Worm (Caenorhabditis elegans) whole organism, L4 larva: ENCODE results near the gene nlp-25.
A peak's percentile ranks its signal among the peaks of the same experiment; 100 is the strongest.

Experiments
- D1046.2 ChIP-seq: fragments of 200-800 bp; sonication (Bioruptor generic); IDR thresholded peaks from 2 replicates; pipeline ENCODE4 v1.3.6; 2022; ENCODE audit warnings: missing genetic modification characterization, missing compliant biosample characterization
- T20F7.1 ChIP-seq: fragments of 200-800 bp; sonication (Bioruptor generic); optimal IDR thresholded peaks from 2 replicates; lab custom pipeline; 2018; ENCODE audit warnings: mild to moderate bottlenecking, missing genetic modification characterization, missing compliant biosample characterization
- T26A8.4 ChIP-seq: fragments of 200-800 bp; sonication (Bioruptor generic); IDR thresholded peaks from 2 replicates; pipeline ENCODE4 v1.3.6; 2022; ENCODE audit warnings: missing genetic modification characterization, missing compliant biosample characterization
- Y5F2A.4 ChIP-seq: fragments of 200-800 bp; sonication (Bioruptor generic); optimal IDR thresholded peaks from 2 replicates; lab custom pipeline; 2018; ENCODE audit warnings: mild to moderate bottlenecking, missing genetic modification characterization, missing compliant biosample characterization
- ZK546.5 ChIP-seq, 2 experiments: sonication (generic microtip); optimal IDR thresholded peaks; 2 replicates each; lab custom pipeline; 2017; ENCODE audit warnings: missing biosample characterization in 2 of 2, missing genetic modification characterization in 2 of 2
- aha-1 ChIP-seq: fragments of 150-350 bp; peaks from one replicate; lab custom pipeline; 2014; ENCODE audit warnings: missing biosample characterization, missing genetic modification characterization
- ama-1 ChIP-seq: fragments of 150-350 bp; optimal IDR thresholded peaks from 2 replicates; lab custom pipeline; 2014; ENCODE audit warnings: inconsistent platforms, mixed read lengths
- attf-4 ChIP-seq: sonication (generic microtip); optimal IDR thresholded peaks from 3 replicates; lab custom pipeline; 2017; ENCODE audit warnings: missing biosample characterization, missing genetic modification characterization
- ceh-28 ChIP-seq: fragments of 150-350 bp; optimal IDR thresholded peaks from 2 replicates; lab custom pipeline; 2014; ENCODE audit warnings: missing biosample characterization, missing genetic modification reagents, missing genetic modification characterization
- ceh-32 ChIP-seq: sonication (generic microtip); optimal IDR thresholded peaks from 2 replicates; lab custom pipeline; 2016; ENCODE audit warnings: mild to moderate bottlenecking, missing genetic modification characterization, missing compliant biosample characterization; ENCODE audit not compliant: poor library complexity
- ceh-44 ChIP-seq: fragments of 200-800 bp; sonication (Bioruptor generic); IDR thresholded peaks from 2 replicates; pipeline ENCODE4 v1.3.6; 2022; ENCODE audit warnings: missing genetic modification reagents, missing genetic modification characterization, missing compliant biosample characterization
- ceh-82 ChIP-seq: sonication (generic microtip); optimal IDR thresholded peaks from 2 replicates; lab custom pipeline; 2017; ENCODE audit warnings: missing biosample characterization, missing genetic modification characterization
- daf-12 ChIP-seq: fragments of 150-350 bp; optimal IDR thresholded peaks from 2 replicates; lab custom pipeline; 2014; ENCODE audit warnings: missing biosample characterization, missing genetic modification reagents, missing genetic modification characterization
- daf-16 ChIP-seq, 3 experiments: sonication (generic microtip); optimal IDR thresholded peaks; 2 replicates each; lab custom pipeline; 2016 to 2017; ENCODE audit warnings: missing genetic modification characterization in 3 of 3, missing genetic modification reagents in 3 of 3, mild to moderate bottlenecking in 2 of 3, missing compliant biosample characterization in 2 of 3, missing biosample characterization in 1 of 3, moderate library complexity in 1 of 3
- daf-19 ChIP-seq: fragments of 200-800 bp; sonication (Bioruptor generic); conservative IDR thresholded peaks from 2 replicates; pipeline ENCODE4 v1.3.6; 2022; ENCODE audit warnings: missing genetic modification characterization, missing compliant biosample characterization
- dmd-8 ChIP-seq: fragments of 200-800 bp; sonication (Bioruptor generic); IDR thresholded peaks from 2 replicates; pipeline ENCODE4 v1.3.6; 2022; ENCODE audit warnings: missing genetic modification characterization, missing compliant biosample characterization
- dmd-9 ChIP-seq: fragments of 200-800 bp; sonication (Bioruptor generic); IDR thresholded peaks from 2 replicates; pipeline ENCODE4 v1.3.6; 2022; ENCODE audit warnings: missing genetic modification reagents, missing genetic modification characterization, missing compliant biosample characterization
- dpl-1 ChIP-seq: fragments of 150-350 bp; optimal IDR thresholded peaks from 2 replicates; lab custom pipeline; 2014; ENCODE audit warnings: missing biosample characterization, missing genetic modification reagents, missing genetic modification characterization
- dve-1 ChIP-seq: sonication (generic microtip); optimal IDR thresholded peaks from 2 replicates; lab custom pipeline; 2017; ENCODE audit warnings: antibody characterized with exemption, mild to moderate bottlenecking, missing genetic modification characterization, missing compliant biosample characterization; ENCODE audit not compliant: insufficient read depth
- egl-43 ChIP-seq: fragments of 200-800 bp; sonication (Bioruptor generic); IDR thresholded peaks from 2 replicates; pipeline ENCODE4 v1.3.6; 2022; ENCODE audit warnings: missing genetic modification reagents, missing genetic modification characterization, missing compliant biosample characterization
- gei-8 ChIP-seq: fragments of 200-800 bp; sonication (Bioruptor generic); optimal IDR thresholded peaks from 2 replicates; lab custom pipeline; 2018; ENCODE audit warnings: mild to moderate bottlenecking, missing genetic modification characterization, missing compliant biosample characterization
- hlh-11 ChIP-seq: fragments of 200-800 bp; sonication (Bioruptor generic); optimal IDR thresholded peaks from 2 replicates; lab custom pipeline; 2018; ENCODE audit warnings: mild to moderate bottlenecking, missing genetic modification characterization, missing compliant biosample characterization
- jun-1 ChIP-seq: fragments of 150-350 bp; optimal IDR thresholded peaks from 2 replicates; lab custom pipeline; 2014; ENCODE audit warnings: missing biosample characterization, missing genetic modification reagents, missing genetic modification characterization
- lim-7 ChIP-seq: fragments of 200-800 bp; sonication (Bioruptor generic); IDR thresholded peaks from 2 replicates; pipeline ENCODE4 v1.3.6; 2022; ENCODE audit warnings: missing genetic modification characterization, missing compliant biosample characterization
- lin-1 ChIP-seq: fragments of 200-800 bp; sonication (Bioruptor generic); IDR thresholded peaks from 2 replicates; pipeline ENCODE4 v1.3.6; 2022; ENCODE audit warnings: missing genetic modification reagents, missing genetic modification characterization, missing compliant biosample characterization
- lin-29 ChIP-seq: fragments of 200-800 bp; sonication (Bioruptor generic); IDR thresholded peaks from 2 replicates; pipeline ENCODE4 v1.3.6; 2022; ENCODE audit warnings: missing genetic modification reagents, missing genetic modification characterization, missing compliant biosample characterization
- lir-3 ChIP-seq: sonication (generic microtip); optimal IDR thresholded peaks from 2 replicates; lab custom pipeline; 2016; ENCODE audit warnings: mild to moderate bottlenecking, missing genetic modification characterization, missing compliant biosample characterization
- lsy-2 ChIP-seq, 2 experiments: fragments of 150-350 bp in 1 of 2; sonication (generic microtip) in 1 of 2; optimal IDR thresholded peaks; 2 replicates each; lab custom pipeline; 2014 to 2017; ENCODE audit warnings: missing biosample characterization in 2 of 2, missing genetic modification characterization in 2 of 2
- mdl-1 ChIP-seq, 2 experiments: fragments of 150-350 bp in 1 of 2; sonication (generic microtip) in 1 of 2; optimal IDR thresholded peaks; 2 replicates each; lab custom pipeline; 2014 to 2017; ENCODE audit warnings: missing biosample characterization in 2 of 2, missing genetic modification characterization in 2 of 2
- mxl-3 ChIP-seq: fragments of 200-800 bp; sonication (Bioruptor generic); optimal IDR thresholded peaks from 2 replicates; lab custom pipeline; 2018; ENCODE audit warnings: mild to moderate bottlenecking, missing genetic modification characterization, missing compliant biosample characterization
- nhr-102 ChIP-seq: sonication (generic microtip); optimal IDR thresholded peaks from 2 replicates; lab custom pipeline; 2016; ENCODE audit warnings: mild to moderate bottlenecking, missing genetic modification characterization, moderate library complexity, missing compliant biosample characterization
- nhr-28 ChIP-seq: fragments of 150-350 bp; optimal IDR thresholded peaks from 2 replicates; lab custom pipeline; 2014; ENCODE audit warnings: missing biosample characterization, missing genetic modification characterization
- nhr-42 ChIP-seq: fragments of 200-800 bp; sonication (Bioruptor generic); IDR thresholded peaks from 2 replicates; pipeline ENCODE4 v1.3.6; 2022; ENCODE audit warnings: missing genetic modification characterization, missing compliant biosample characterization
- nhr-48 ChIP-seq: sonication (generic microtip); optimal IDR thresholded peaks from 2 replicates; lab custom pipeline; 2016; ENCODE audit warnings: mild to moderate bottlenecking, missing genetic modification characterization, missing compliant biosample characterization
- nhr-6 ChIP-seq: fragments of 150-350 bp; optimal IDR thresholded peaks from 2 replicates; lab custom pipeline; 2014; ENCODE audit warnings: missing biosample characterization, missing genetic modification characterization
- php-3 ChIP-seq: fragments of 200-800 bp; sonication (Bioruptor generic); IDR thresholded peaks from 2 replicates; pipeline ENCODE4 v1.3.6; 2022; ENCODE audit warnings: missing genetic modification reagents, missing genetic modification characterization, missing compliant biosample characterization
- pqm-1 ChIP-seq: sonication (generic microtip); optimal IDR thresholded peaks from 2 replicates; lab custom pipeline; 2017; ENCODE audit warnings: missing biosample characterization, missing genetic modification characterization
- set-16 ChIP-seq: fragments of 200-800 bp; sonication (Bioruptor generic); IDR thresholded peaks from 2 replicates; pipeline ENCODE4 v1.3.6; 2022; ENCODE audit warnings: missing genetic modification reagents, missing genetic modification characterization, missing compliant biosample characterization
- snpc-4 ChIP-seq: fragments of 150-350 bp; optimal IDR thresholded peaks from 2 replicates; lab custom pipeline; 2014; ENCODE audit warnings: missing biosample characterization, missing genetic modification characterization
- spr-3 ChIP-seq: fragments of 200-800 bp; sonication (Bioruptor generic); optimal IDR thresholded peaks from 2 replicates; lab custom pipeline; 2018; ENCODE audit warnings: mild to moderate bottlenecking, missing genetic modification characterization, missing compliant biosample characterization
- unc-62 ChIP-seq, 3 experiments: fragments of 150-350 bp in 1 of 3; sonication (generic microtip); optimal IDR thresholded peaks in 2 of 3; peaks in 1 of 3; 1 replicate in 1 of 3; 2 replicates in 2 of 3; lab custom pipeline; 2014 to 2017; ENCODE audit warnings: missing biosample characterization in 3 of 3, missing genetic modification characterization in 3 of 3, missing genetic modification reagents in 3 of 3, missing genotype in 1 of 3
- zfp-3 ChIP-seq: fragments of 200-800 bp; sonication (Bioruptor generic); conservative IDR thresholded peaks from 2 replicates; pipeline ENCODE4 v1.3.6; 2022; ENCODE audit warnings: missing genetic modification reagents, missing genetic modification characterization, missing compliant biosample characterization

The nlp-25 gene

ce11 chrV:19582256-19582655 is 23.7 kb upstream of the nlp-25 start:
- TF ChIP-seq aha-1: peak; percentile 78
- TF ChIP-seq nhr-42 (GFP tag; lab: Robert Waterston, UW): no peak

ce11 chrV:19590826-19591225 is 15.2 kb upstream of the nlp-25 start:
- TF ChIP-seq ceh-32 (tag; lab: Kevin White, UChicago) (no peak), lir-3 (tag; lab: Kevin White, UChicago) (no peak), unc-62 (GFP tag; optimal IDR thresholded peaks at IDR 0.05 in 1 of 2; lab: Kevin White, UChicago) (peak in 1 of 2 experiments; percentile 49), unc-62 (tag; optimal IDR thresholded peaks at IDR 0.05; lab: Kevin White, UChicago) (no peak), egl-43 (GFP tag; lab: Robert Waterston, UW) (0 out of 2 replicates have a peak, but pooled peaks have one; percentile 53), dmd-9 (GFP tag; lab: Robert Waterston, UW) (no peak), Y5F2A.4 (no peak), mxl-3 (no peak), set-16 (GFP tag; lab: Robert Waterston, UW) (peak; percentile 95), attf-4 (tag; lab: Kevin White, UChicago) (no peak), dmd-8 (no peak), daf-16 (GFP tag; optimal IDR thresholded peaks at IDR 0.05; lab: Kevin White, UChicago) (no peak), daf-16 (tag; optimal IDR thresholded peaks at IDR 0.05; lab: Kevin White, UChicago) (no peak), dve-1 (no peak)

- TF ChIP-seq daf-16 (GFP tag; optimal IDR thresholded peaks at IDR 0.05; lab: Kevin White, UChicago) (no peak), daf-16 (tag; optimal IDR thresholded peaks at IDR 0.05; lab: Kevin White, UChicago) (no peak), aha-1 (peak; percentile 96), T26A8.4 (GFP tag; lab: Robert Waterston, UW) (no peak), hlh-11 (no peak), lim-7 (GFP tag; lab: Robert Waterston, UW) (no peak)
Observed at ce11 chrV:19599087-19599486, 6.9 kb upstream of the nlp-25 start.

ce11 chrV:19605415-19605814 is 565 bp upstream of the nlp-25 start:
- no peak for TF ChIP-seq T26A8.4 (GFP tag; lab: Robert Waterston, UW)
- TF ChIP-seq T20F7.1 (GFP tag; lab: Kevin White, UChicago): no peak
- TF ChIP-seq ceh-32 (tag; lab: Kevin White, UChicago): no peak
- TF ChIP-seq lir-3 (tag; lab: Kevin White, UChicago): no peak
- peak; percentile 75 for TF ChIP-seq set-16 (GFP tag; lab: Robert Waterston, UW)
- TF ChIP-seq snpc-4: no peak
- no peak for TF ChIP-seq D1046.2
- peak; percentile 66; the same call in 1 of the 2 replicates for TF ChIP-seq egl-43 (GFP tag; lab: Robert Waterston, UW)
- TF ChIP-seq pqm-1 (tag; lab: Kevin White, UChicago): no peak

- TF ChIP-seq ZK546.5 (tag; optimal IDR thresholded peaks at IDR 0.05; lab: Kevin White, UChicago) (no peak), ama-1 (lab: Kevin White, UChicago) (peak; percentile 5), ceh-44 (GFP tag; lab: Robert Waterston, UW) (no peak), ceh-82 (tag; lab: Kevin White, UChicago) (no peak), spr-3 (GFP tag; lab: Kevin White, UChicago) (no peak), gei-8 (GFP tag; lab: Kevin White, UChicago) (no peak), jun-1 (tag; lab: Kevin White, UChicago) (no peak), nhr-102 (tag; lab: Kevin White, UChicago) (no peak), ceh-28 (no peak), daf-12 (tag; lab: Kevin White, UChicago) (no peak), nhr-6 (tag; lab: Kevin White, UChicago) (no peak), php-3 (GFP tag; lab: Robert Waterston, UW) (no peak), set-16 (GFP tag; lab: Robert Waterston, UW) (no peak), lim-7 (GFP tag; lab: Robert Waterston, UW) (no peak), T26A8.4 (GFP tag; lab: Robert Waterston, UW) (0 out of 2 replicates have a peak, but pooled peaks have one; percentile 23), nhr-48 (tag; lab: Kevin White, UChicago) (peak; percentile 37), daf-19 (no peak), Y5F2A.4 (no peak), lin-29 (GFP tag; lab: Robert Waterston, UW) (no peak), dpl-1 (no peak), lsy-2 (tag; optimal IDR thresholded peaks at IDR 0.05; lab: Kevin White, UChicago) (no peak), nhr-28 (tag; lab: Kevin White, UChicago) (peak; percentile 68), lin-1 (GFP tag; lab: Robert Waterston, UW) (no peak), mdl-1 (tag; optimal IDR thresholded peaks at IDR 0.05; lab: Kevin White, UChicago) (no peak), pqm-1 (tag; lab: Kevin White, UChicago) (no peak), zfp-3 (no peak)
Observed at ce11 chrV:19608665-19609064, 2.7 kb downstream of the nlp-25 start.
